Fruit fly (Drosophila melanogaster) whole organism, embryonic: ENCODE results near the gene CG15728.

Experiments used
- Awh ChIP-seq: fragments of 200-800 bp; sonication (Bioruptor generic); IDR thresholded peaks from 2 replicates; pipeline ENCODE4, ENCODE4 v1.3.6; 2022; ENCODE audit warnings: missing biosample characterization, missing genetic modification characterization
- CG10209 ChIP-seq: fragments of 200-800 bp; sonication (Bioruptor generic); optimal IDR thresholded peaks from 3 replicates; lab custom pipeline; 2017; ENCODE audit warnings: missing biosample characterization, mild to moderate bottlenecking, missing genetic modification characterization, missing genetic modification reagents
- CG10959 ChIP-seq: fragments of 200-800 bp; sonication (Bioruptor generic); IDR thresholded peaks from 2 replicates; pipeline ENCODE4 v1.3.6; 2022; ENCODE audit warnings: missing biosample characterization, missing genetic modification characterization
- CG11085 ChIP-seq: fragments of 200-800 bp; sonication (Bioruptor generic); IDR thresholded peaks from 2 replicates; pipeline ENCODE4 v1.3.6; 2022; ENCODE audit warnings: missing biosample characterization, missing genetic modification characterization
- CG12219 ChIP-seq: fragments of 200-800 bp; sonication (Bioruptor generic); optimal IDR thresholded peaks from 3 replicates; lab custom pipeline; 2018; ENCODE audit warnings: missing biosample characterization, mild to moderate bottlenecking, missing genetic modification characterization
- CG12236 ChIP-seq: fragments of 200-800 bp; sonication (Bioruptor generic); optimal IDR thresholded peaks from 2 replicates; lab custom pipeline; 2016; ENCODE audit warnings: missing biosample characterization, missing genetic modification characterization
- CG12391 ChIP-seq: fragments of 200-800 bp; sonication (Bioruptor generic); optimal IDR thresholded peaks from 3 replicates; lab custom pipeline; 2018; ENCODE audit warnings: missing biosample characterization, mild to moderate bottlenecking, missing genetic modification characterization, moderate library complexity
- CG18619 ChIP-seq: fragments of 200-800 bp; sonication (Bioruptor generic); optimal IDR thresholded peaks from 3 replicates; lab custom pipeline; 2017; ENCODE audit warnings: missing biosample characterization, mild to moderate bottlenecking, missing genetic modification characterization
- CG30403 ChIP-seq: fragments of 200-800 bp; sonication (Bioruptor generic); optimal IDR thresholded peaks from 3 replicates; lab custom pipeline; 2016; ENCODE audit warnings: missing biosample characterization, missing genetic modification characterization
- CG31224 ChIP-seq: fragments of 200-800 bp; sonication (Bioruptor generic); IDR thresholded peaks from 2 replicates; pipeline ENCODE4 v1.3.6; 2022; ENCODE audit warnings: missing biosample characterization, missing genetic modification characterization
- CG31388 ChIP-seq: fragments of 200-800 bp; sonication (Bioruptor generic); optimal IDR thresholded peaks from 2 replicates; lab custom pipeline; 2016; ENCODE audit warnings: missing biosample characterization, missing genetic modification characterization
- CG4424 ChIP-seq: fragments of 200-800 bp; sonication (Bioruptor generic); optimal IDR thresholded peaks from 3 replicates; lab custom pipeline; 2016; ENCODE audit warnings: missing biosample characterization, missing genetic modification characterization
- CG6654 ChIP-seq: fragments of 200-800 bp; sonication (Bioruptor generic); optimal IDR thresholded peaks from 2 replicates; lab custom pipeline; 2017; ENCODE audit warnings: missing biosample characterization, mild to moderate bottlenecking, missing genetic modification characterization
- CG6689 ChIP-seq: fragments of 200-800 bp; sonication (Bioruptor generic); IDR thresholded peaks from 2 replicates; pipeline ENCODE4 v1.3.6; 2022; ENCODE audit warnings: missing biosample characterization, missing genetic modification characterization
- CG7839 ChIP-seq: fragments of 200-800 bp; sonication (Bioruptor generic); optimal IDR thresholded peaks from 3 replicates; lab custom pipeline; 2018; ENCODE audit warnings: missing biosample characterization, mild to moderate bottlenecking, missing genetic modification characterization, moderate library complexity
- CG8388 ChIP-seq: fragments of 200-800 bp; sonication (Bioruptor generic); optimal IDR thresholded peaks from 2 replicates; lab custom pipeline; 2019; ENCODE audit warnings: missing biosample characterization, mild to moderate bottlenecking, missing genetic modification characterization, moderate library complexity
- CrebB ChIP-seq: fragments of 200-800 bp; sonication (Bioruptor generic); optimal IDR thresholded peaks from 3 replicates; lab custom pipeline; 2018; ENCODE audit warnings: missing biosample characterization, mild to moderate bottlenecking, missing genetic modification characterization
- Doc3 ChIP-seq: fragments of 200-800 bp; sonication (Bioruptor generic); IDR thresholded peaks from 3 replicates; pipeline ENCODE4 v1.3.6; 2022; ENCODE audit warnings: missing biosample characterization, missing genetic modification characterization; ENCODE audit not compliant: partially characterized antibody
- E2f2 ChIP-seq: fragments of 200-800 bp; sonication (Bioruptor generic); IDR thresholded peaks from 2 replicates; pipeline ENCODE4 v1.3.6; 2022; ENCODE audit warnings: missing biosample characterization, missing genetic modification characterization
- Ets97D ChIP-seq: fragments of 200-800 bp; sonication (Bioruptor generic); optimal IDR thresholded peaks from 3 replicates; lab custom pipeline; 2016; ENCODE audit warnings: missing biosample characterization, missing genetic modification characterization
- Fer3 ChIP-seq: fragments of 200-800 bp; sonication (Bioruptor generic); optimal IDR thresholded peaks from 2 replicates; lab custom pipeline; 2018; ENCODE audit warnings: missing biosample characterization, mild to moderate bottlenecking, missing genetic modification characterization, moderate library complexity
- HLH3B ChIP-seq: fragments of 200-800 bp; sonication (Bioruptor generic); IDR thresholded peaks from 2 replicates; pipeline ENCODE4 v1.3.6; 2022; ENCODE audit warnings: missing biosample characterization, missing genetic modification characterization
- Hand ChIP-seq: fragments of 200-800 bp; sonication (Bioruptor generic); optimal IDR thresholded peaks from 2 replicates; lab custom pipeline; 2017; ENCODE audit warnings: mild to moderate bottlenecking, missing biosample characterization, missing genetic modification reagents, missing genetic modification characterization
- Meics ChIP-seq: fragments of 200-800 bp; sonication (Bioruptor generic); optimal IDR thresholded peaks from 2 replicates; lab custom pipeline; 2017; ENCODE audit warnings: missing biosample characterization, mild to moderate bottlenecking, missing genetic modification characterization
- NC2α ChIP-seq: fragments of 200-800 bp; sonication (Bioruptor generic); optimal IDR thresholded peaks from 2 replicates; lab custom pipeline; 2016; ENCODE audit warnings: missing biosample characterization, missing genetic modification characterization
- NK7.1 ChIP-seq: fragments of 200-800 bp; sonication (Bioruptor generic); optimal IDR thresholded peaks from 3 replicates; lab custom pipeline; 2016; ENCODE audit warnings: missing biosample characterization, missing genetic modification characterization
- Neu2 ChIP-seq: fragments of 200-800 bp; sonication (Bioruptor generic); optimal IDR thresholded peaks from 3 replicates; lab custom pipeline; 2016; ENCODE audit warnings: missing biosample characterization, missing genetic modification characterization, borderline replicate concordance
- Optix ChIP-seq: fragments of 200-800 bp; sonication (Bioruptor generic); IDR thresholded peaks from 3 replicates; pipeline ENCODE4 v1.3.6; 2022; ENCODE audit warnings: missing biosample characterization, missing genetic modification characterization
- Poxn ChIP-seq: fragments of 200-800 bp; sonication (Bioruptor generic); IDR thresholded peaks from 2 replicates; pipeline ENCODE4 v1.3.6; 2022; ENCODE audit warnings: missing biosample characterization, missing genetic modification characterization
- Rfx ChIP-seq: fragments of 200-800 bp; sonication (Bioruptor generic); IDR thresholded peaks from 2 replicates; pipeline ENCODE4 v1.3.6; 2022; ENCODE audit warnings: missing biosample characterization, missing genetic modification characterization
- Xbp1 ChIP-seq: fragments of 200-800 bp; sonication (Bioruptor generic); optimal IDR thresholded peaks from 3 replicates; lab custom pipeline; 2016; ENCODE audit warnings: missing biosample characterization, mild to moderate bottlenecking, missing genetic modification characterization
- al ChIP-seq: fragments of 200-800 bp; sonication (Bioruptor generic); IDR thresholded peaks from 2 replicates; pipeline ENCODE4 v1.3.6; 2022; ENCODE audit warnings: missing biosample characterization, missing genetic modification characterization
- cg ChIP-seq: fragments of 200-800 bp; sonication (Bioruptor generic); optimal IDR thresholded peaks from 3 replicates; lab custom pipeline; 2019; ENCODE audit warnings: missing biosample characterization, mild to moderate bottlenecking, missing genetic modification characterization, moderate library complexity
- chif ChIP-seq, 2 experiments: fragments of 200-800 bp; sonication (Bioruptor generic); optimal IDR thresholded peaks; 3 replicates each; lab custom pipeline; 2016; ENCODE audit warnings: missing biosample characterization in 2 of 2, missing genetic modification characterization in 2 of 2
- chinmo ChIP-seq: fragments of 200-800 bp; sonication (Bioruptor generic); IDR thresholded peaks from 4 replicates; pipeline ENCODE4 v1.3.6; 2022; ENCODE audit warnings: missing biosample characterization, missing genetic modification characterization; ENCODE audit not compliant: partially characterized antibody
- cwo ChIP-seq: fragments of 200-800 bp; sonication (Bioruptor generic); optimal IDR thresholded peaks from 3 replicates; lab custom pipeline; 2017; ENCODE audit warnings: missing biosample characterization, missing genetic modification characterization, mild to moderate bottlenecking, moderate library complexity, missing genetic modification reagents
- dmrt99B ChIP-seq: fragments of 200-800 bp; sonication (Bioruptor generic); optimal IDR thresholded peaks from 2 replicates; lab custom pipeline; 2018; ENCODE audit warnings: missing biosample characterization, mild to moderate bottlenecking, missing genetic modification characterization, moderate library complexity
- ftz-f1 ChIP-seq: fragments of 200-800 bp; sonication (Bioruptor generic); optimal IDR thresholded peaks from 2 replicates; lab custom pipeline; 2016; ENCODE audit warnings: missing biosample characterization, missing genetic modification characterization
- hbn ChIP-seq: fragments of 200-800 bp; sonication (Bioruptor generic); IDR thresholded peaks from 2 replicates; pipeline ENCODE4 v1.3.6; 2022; ENCODE audit warnings: missing biosample characterization, missing genetic modification characterization; ENCODE audit not compliant: partially characterized antibody
- inv ChIP-seq: fragments of 200-800 bp; sonication (Bioruptor generic); IDR thresholded peaks from 2 replicates; pipeline ENCODE4 v1.3.6; 2022; ENCODE audit warnings: missing biosample characterization, missing genetic modification characterization; ENCODE audit not compliant: partially characterized antibody
- kah ChIP-seq: fragments of 200-800 bp; sonication (Bioruptor generic); optimal IDR thresholded peaks from 2 replicates; lab custom pipeline; 2018; ENCODE audit warnings: missing biosample characterization, mild to moderate bottlenecking, missing genetic modification characterization
- kni ChIP-seq: fragments of 200-800 bp; sonication (Bioruptor generic); optimal IDR thresholded peaks from 3 replicates; lab custom pipeline; 2017; ENCODE audit warnings: mild to moderate bottlenecking, missing biosample characterization, missing genetic modification reagents, missing genetic modification characterization
- lov ChIP-seq, 2 experiments: fragments of 200-800 bp in 1 of 2; fragments of >200 bp in 1 of 2; sonication (Bioruptor generic) in 1 of 2; IDR thresholded peaks in 1 of 2; optimal IDR thresholded peaks in 1 of 2; 2 replicates in 1 of 2; 3 replicates in 1 of 2; pipeline versions ENCODE4 v1.3.6 to Lab custom; 2017 to 2022; ENCODE audit warnings: missing biosample characterization in 1 of 2, missing genetic modification characterization in 1 of 2
- nau ChIP-seq: fragments of 200-800 bp; sonication (Bioruptor generic); optimal IDR thresholded peaks from 3 replicates; lab custom pipeline; 2017; ENCODE audit warnings: missing biosample characterization, mild to moderate bottlenecking, missing genetic modification characterization, missing genetic modification reagents
- pnt ChIP-seq: fragments of 200-800 bp; sonication (Bioruptor generic); optimal IDR thresholded peaks from 3 replicates; lab custom pipeline; 2016; ENCODE audit warnings: missing biosample characterization, missing genetic modification characterization
- ranshi ChIP-seq: fragments of 200-800 bp; sonication (Bioruptor generic); IDR thresholded peaks from 2 replicates; pipeline ENCODE4 v1.3.6; 2022; ENCODE audit warnings: missing biosample characterization, missing genetic modification characterization
- schlank ChIP-seq: fragments of 200-800 bp; sonication (Bioruptor generic); optimal IDR thresholded peaks from 2 replicates; lab custom pipeline; 2018; ENCODE audit warnings: missing biosample characterization, mild to moderate bottlenecking, missing genetic modification characterization
- seq ChIP-seq: fragments of 200-800 bp; sonication (Bioruptor generic); IDR thresholded peaks from 2 replicates; pipeline ENCODE4 v1.3.6; 2022; ENCODE audit warnings: missing biosample characterization, missing genetic modification characterization

The CG15728 gene

DNA sequence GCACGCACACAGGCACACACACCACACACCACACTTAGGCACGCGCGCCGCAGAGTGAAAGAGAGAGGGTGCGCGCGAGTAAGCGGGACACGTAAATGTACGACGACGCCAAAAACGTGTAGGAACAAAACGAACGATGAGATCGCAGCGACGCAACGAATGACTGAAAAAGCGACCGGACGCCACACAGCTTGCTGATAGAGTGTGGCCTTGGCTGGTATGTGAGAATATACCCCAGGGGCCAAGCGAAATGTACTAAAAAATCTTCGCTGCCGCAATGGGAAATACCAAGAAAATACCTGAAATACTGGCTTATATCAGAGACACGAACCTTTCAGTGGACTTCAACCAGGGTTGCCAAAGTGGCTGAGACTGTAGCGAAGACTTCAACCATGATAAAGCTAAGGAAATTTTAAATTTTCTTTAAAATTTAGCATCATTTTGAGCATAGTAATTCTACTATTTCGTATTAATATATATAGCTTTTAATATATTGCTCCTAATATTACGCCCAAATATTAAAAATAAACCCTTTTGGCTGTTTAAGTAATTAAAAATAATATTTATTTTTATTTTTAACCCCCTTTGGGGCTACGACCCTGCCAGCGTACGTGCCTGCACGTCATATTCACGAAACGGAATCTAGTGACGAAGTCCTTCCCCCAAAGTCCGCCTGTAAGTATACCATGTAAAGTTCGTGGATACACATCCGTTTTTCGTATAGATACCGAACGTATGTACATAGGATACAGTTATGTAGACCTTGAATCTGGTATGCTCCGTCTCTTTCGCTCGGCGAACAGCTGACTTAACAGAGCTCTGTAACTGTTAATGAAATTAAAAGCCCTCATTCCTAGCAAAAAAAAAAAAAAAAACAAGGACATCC, 40.9 kb upstream of the CG15728 start, which contains the start of gene Pits (continued):
- TF ChIP-seq hbn (GFP tag; lab: Robert Waterston, UW): 0 out of 2 replicates have a peak, but pooled peaks have one; percentile 30
- TF ChIP-seq CG11085: peak; percentile 66
- TF ChIP-seq Awh (GFP tag; lab: Robert Waterston, UW): peak; percentile 32; the same call in 1 of the 2 replicates
- no peak for TF ChIP-seq CG31224 (GFP tag; lab: Robert Waterston, UW)
- TF ChIP-seq CG10959 (GFP tag; lab: Robert Waterston, UW): no peak
- no peak for TF ChIP-seq lov (optimal IDR thresholded peaks at IDR 0.05; lab: Kevin White, UChicago)
- no peak for TF ChIP-seq lov (GFP tag; IDR thresholded peaks at IDR 0.05; lab: Robert Waterston, UW)
- peak; percentile 47 for TF ChIP-seq Xbp1 (GFP tag; lab: Kevin White, UChicago)
- TF ChIP-seq CG6689 (GFP tag; lab: Robert Waterston, UW): peak; percentile 56
- TF ChIP-seq Neu2 (GFP tag; lab: Kevin White, UChicago): no peak
- peak; percentile 47; the same call in 1 of the 2 replicates for TF ChIP-seq HLH3B (GFP tag; lab: Robert Waterston, UW)
- peak; percentile 62 for TF ChIP-seq ranshi (GFP tag; lab: Robert Waterston, UW)
- peak; percentile 6 for TF ChIP-seq kah (GFP tag; lab: Kevin White, UChicago)
- no peak for TF ChIP-seq NC2α (GFP tag; lab: Kevin White, UChicago)
- TF ChIP-seq CG7839 (tag; lab: Kevin White, UChicago): peak; percentile 47
- TF ChIP-seq Hand: peak; percentile 58
- TF ChIP-seq CG30403 (GFP tag; lab: Kevin White, UChicago): peak; percentile 34
- TF ChIP-seq schlank (tag; lab: Kevin White, UChicago): no peak
- TF ChIP-seq inv: peak; percentile 25; the same call in 1 of the 2 replicates
- peak; percentile 82 for TF ChIP-seq CrebB (tag; lab: Kevin White, UChicago)
- no peak for TF ChIP-seq CG6654 (GFP tag; lab: Kevin White, UChicago)
- TF ChIP-seq pnt (GFP tag; lab: Kevin White, UChicago): no peak
- TF ChIP-seq cg (GFP tag; lab: Kevin White, UChicago): peak; percentile 97
- TF ChIP-seq Rfx: peak; percentile 51
- peak; percentile 93 for TF ChIP-seq Ets97D (GFP tag; lab: Kevin White, UChicago)
- peak; percentile 55 for TF ChIP-seq CG12391
- TF ChIP-seq Poxn (GFP tag; lab: Robert Waterston, UW): no peak
- TF ChIP-seq CG10209 (GFP tag; lab: Kevin White, UChicago): peak; percentile 33
- TF ChIP-seq nau (GFP tag; lab: Kevin White, UChicago): peak; percentile 50
- TF ChIP-seq CG4424 (GFP tag; lab: Kevin White, UChicago): peak; percentile 24
- peak; percentile 45 for TF ChIP-seq NK7.1 (GFP tag; lab: Kevin White, UChicago)
- TF ChIP-seq CG31388 (GFP tag; lab: Kevin White, UChicago): no peak
- no peak for TF ChIP-seq Optix (GFP tag; lab: Robert Waterston, UW)
- TF ChIP-seq CG18619 (GFP tag; lab: Kevin White, UChicago): peak; percentile 26
- peak; percentile 94 for TF ChIP-seq Meics (GFP tag; lab: Kevin White, UChicago)
- peak; percentile 89 for TF ChIP-seq cwo

DNA sequence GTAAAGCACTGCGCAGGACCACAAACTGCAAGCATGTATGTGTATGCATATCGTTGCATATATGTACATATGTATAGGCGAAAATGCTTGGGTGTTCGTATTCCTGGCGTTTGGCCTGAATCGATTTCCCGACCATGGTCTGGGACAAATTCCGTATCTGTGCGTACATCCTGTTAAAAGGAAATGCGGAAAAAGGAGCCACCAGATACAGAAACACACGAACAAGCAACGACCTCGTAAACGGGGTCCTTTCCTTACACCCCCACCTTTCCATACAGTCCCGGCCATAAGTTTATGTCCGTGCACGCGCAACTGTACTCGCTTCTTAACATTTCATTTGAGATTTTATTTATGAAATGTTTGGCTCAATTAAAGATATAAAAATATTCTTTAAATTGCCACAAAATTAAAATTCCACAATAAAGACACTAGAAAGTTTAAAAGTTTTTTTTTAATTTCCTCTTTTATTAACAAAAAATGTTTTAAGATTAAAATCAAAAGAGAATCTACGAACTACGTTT, 40.2 kb upstream of the CG15728 start:
- TF ChIP-seq chinmo (GFP tag; lab: Robert Waterston, UW): 0 out of 4 replicates have a peak, but pooled peaks have one; percentile 44
- no peak for TF ChIP-seq seq
- peak; percentile 7 for TF ChIP-seq Fer3
- TF ChIP-seq al (GFP tag; lab: Robert Waterston, UW): no peak
- TF ChIP-seq E2f2 (GFP tag; lab: Robert Waterston, UW): no peak
- no peak for TF ChIP-seq CG12236 (GFP tag; lab: Kevin White, UChicago)
- TF ChIP-seq CG12219: no peak
- TF ChIP-seq Neu2 (GFP tag; lab: Kevin White, UChicago): no peak
- TF ChIP-seq CG8388: peak; percentile 47
- peak; percentile 20 for TF ChIP-seq dmrt99B (tag; lab: Kevin White, UChicago)
- no peak for TF ChIP-seq kni (GFP tag; lab: Kevin White, UChicago)
- TF ChIP-seq ftz-f1 (GFP tag; lab: Kevin White, UChicago): no peak
- TF ChIP-seq Doc3 (GFP tag; lab: Robert Waterston, UW): no peak
- TF ChIP-seq chif (GFP tag; optimal IDR thresholded peaks at IDR 0.05; lab: Kevin White, UChicago): no peak
